Fruit fly (Drosophila melanogaster): ENCODE measurements around the gene CG34250.

The CG34250 gene

dm6 chr3L:17496871-17497492 lies 21.0 kb downstream of the CG34250 start:
- TF ChIP-seq CG8632 (GFP tag; optimal IDR thresholded peaks at IDR 0.05): peak; percentile 80
- peak; percentile 84 for TF ChIP-seq Eip75B (GFP tag; optimal IDR thresholded peaks at IDR 0.05)
- TF ChIP-seq Sox14 (GFP tag; optimal IDR thresholded peaks at IDR 0.05): peak; percentile 85
- TF ChIP-seq Met (GFP tag; optimal IDR thresholded peaks at IDR 0.05): peak; percentile 51
- peak; percentile 83 for TF ChIP-seq CG7368 (GFP tag; optimal IDR thresholded peaks at IDR 0.05)
- peak; percentile 68 for TF ChIP-seq Gug (GFP tag; IDR thresholded peaks at IDR 0.05)
- TF ChIP-seq vri (GFP tag; optimal IDR thresholded peaks at IDR 0.05): no peak
- TF ChIP-seq CG4318 (GFP tag; optimal IDR thresholded peaks at IDR 0.05): peak; percentile 75
- TF ChIP-seq pdm3 (GFP tag; optimal IDR thresholded peaks at IDR 0.05): peak; percentile 85
- TF ChIP-seq cyc (GFP tag; optimal IDR thresholded peaks at IDR 0.05): peak; percentile 55
- peak; percentile 82 for TF ChIP-seq spab (GFP tag; optimal IDR thresholded peaks at IDR 0.05)
- TF ChIP-seq Sox15 (GFP tag; optimal IDR thresholded peaks at IDR 0.05): peak; percentile 68
- TF ChIP-seq Ets21C (GFP tag; optimal IDR thresholded peaks at IDR 0.05): no peak
- TF ChIP-seq CG34406 (GFP tag; optimal IDR thresholded peaks at IDR 0.05): peak; percentile 82
- TF ChIP-seq Lpt (GFP tag; optimal IDR thresholded peaks at IDR 0.05): peak; percentile 72
- TF ChIP-seq CG10669 (GFP tag; optimal IDR thresholded peaks at IDR 0.05): peak; percentile 86
- TF ChIP-seq Hr39 (GFP tag; optimal IDR thresholded peaks at IDR 0.05): peak; percentile 46
- TF ChIP-seq Eip78C (GFP tag): peak; percentile 98
- peak; percentile 61 to 82 for TF ChIP-seq salr (GFP tag; optimal IDR thresholded peaks at IDR 0.05)
- TF ChIP-seq CG3032 (tag; optimal IDR thresholded peaks at IDR 0.05): peak; percentile 84
- TF ChIP-seq dac (GFP tag; optimal IDR thresholded peaks at IDR 0.05): peak; percentile 59
- no peak for TF ChIP-seq Eip93F (GFP tag; optimal IDR thresholded peaks at IDR 0.05)
- TF ChIP-seq dsx (GFP tag; optimal IDR thresholded peaks at IDR 0.05; ENCODE audit: poor library complexity, severe bottlenecking): peak; percentile 71
- peak; percentile 2 for TF ChIP-seq fkh (GFP tag; optimal IDR thresholded peaks at IDR 0.05)
- TF ChIP-seq CG9139 (GFP tag; optimal IDR thresholded peaks at IDR 0.05): peak; percentile 79
- TF ChIP-seq Ets96B (tag; optimal IDR thresholded peaks at IDR 0.05): peak; percentile 81
- peak; percentile 74 for TF ChIP-seq CG1621 (tag; optimal IDR thresholded peaks at IDR 0.05)
- peak; percentile 86 for TF ChIP-seq CG8119 (GFP tag; IDR thresholded peaks at IDR 0.05)
- TF ChIP-seq acj6 (GFP tag; optimal IDR thresholded peaks at IDR 0.05): peak; percentile 86
- TF ChIP-seq CG6792 (GFP tag; optimal IDR thresholded peaks at IDR 0.05): peak; percentile 75
- TF ChIP-seq Hr4 (GFP tag; optimal IDR thresholded peaks at IDR 0.05): peak; percentile 91
- TF ChIP-seq CG11902 (GFP tag; optimal IDR thresholded peaks at IDR 0.05): peak; percentile 65
- TF ChIP-seq lz (GFP tag; optimal IDR thresholded peaks at IDR 0.05): peak; percentile 42
- peak; percentile 77 for TF ChIP-seq CG11762 (GFP tag; optimal IDR thresholded peaks at IDR 0.05; ENCODE audit: insufficient read depth)
- TF ChIP-seq svp (GFP tag): peak; percentile 77
- TF ChIP-seq CG31627 (GFP tag; optimal IDR thresholded peaks at IDR 0.05): peak; percentile 43
- TF ChIP-seq ss (GFP tag; optimal IDR thresholded peaks at IDR 0.05): peak; percentile 69 to 88
- TF ChIP-seq fd85E (GFP tag; optimal IDR thresholded peaks at IDR 0.05): no peak
- peak; percentile 86 for TF ChIP-seq CG6808 (GFP tag; optimal IDR thresholded peaks at IDR 0.05)
- peak; percentile 81 for TF ChIP-seq CG15336 (GFP tag; IDR thresholded peaks at IDR 0.05)
- peak; percentile 80 for TF ChIP-seq achi (GFP tag; optimal IDR thresholded peaks at IDR 0.05)
- peak; percentile 71 for TF ChIP-seq CG8319 (GFP tag; optimal IDR thresholded peaks at IDR 0.05)
- peak; percentile 89 for TF ChIP-seq CG3919 (GFP tag; optimal IDR thresholded peaks at IDR 0.05)
- TF ChIP-seq CG16779 (tag; optimal IDR thresholded peaks at IDR 0.05): peak; percentile 73
- no peak for TF ChIP-seq Blimp-1 (GFP tag; optimal IDR thresholded peaks at IDR 0.05)
- TF ChIP-seq fd59A (GFP tag; optimal IDR thresholded peaks at IDR 0.05): peak; percentile 78
- peak; percentile 72 for TF ChIP-seq CG6276 (GFP tag; optimal IDR thresholded peaks at IDR 0.05)
- peak; percentile 87 for TF ChIP-seq CG32006 (GFP tag; optimal IDR thresholded peaks at IDR 0.05)
- peak; percentile 43 for TF ChIP-seq Sox102F (GFP tag; optimal IDR thresholded peaks at IDR 0.05)
- TF ChIP-seq Smox (GFP tag; optimal IDR thresholded peaks at IDR 0.05): peak; percentile 37
- peak; percentile 85 for TF ChIP-seq CG6163 (GFP tag; IDR thresholded peaks at IDR 0.05)

All from whole organism, prepupa.